Fruit fly (Drosophila melanogaster) whole organism, wandering third instar larva: ENCODE data around the gene MEP-1.

Source experiments
- Dfd ChIP-seq: fragments of >200 bp; optimal IDR thresholded peaks from 2 replicates; lab custom pipeline; 2017; ENCODE audit warnings: missing biosample characterization, missing genetic modification characterization
- Jra ChIP-seq: sonication (Bioruptor generic); optimal IDR thresholded peaks from 2 replicates; lab custom pipeline; 2016; ENCODE audit warnings: missing biosample characterization, missing genetic modification characterization
- Rel ChIP-seq, 2 experiments: fragments of 200-800 bp; sonication (Bioruptor generic) in 1 of 2; optimal IDR thresholded peaks; 2 replicates in 1 of 2; 3 replicates in 1 of 2; lab custom pipeline; 2016 to 2019; ENCODE audit warnings: mild to moderate bottlenecking in 2 of 2, missing biosample characterization in 2 of 2, missing genetic modification characterization in 2 of 2, moderate library complexity in 1 of 2
- Vsx2 ChIP-seq: fragments of 200-300, 225-300 bp; sonication (Bioruptor generic); optimal IDR thresholded peaks from 2 replicates; lab custom pipeline; 2018; ENCODE audit warnings: missing biosample characterization, missing genetic modification characterization; ENCODE audit not compliant: partially characterized antibody
- dl ChIP-seq, 2 experiments: fragments of 175-275, 200-275 bp in 1 of 2; fragments of 200-275 bp in 1 of 2; sonication (Bioruptor generic); optimal IDR thresholded peaks; lab custom pipeline; 2018; ENCODE audit warnings: mild to moderate bottlenecking in 2 of 2, missing biosample characterization in 2 of 2, missing genetic modification characterization in 2 of 2, moderate library complexity in 2 of 2; ENCODE audit not compliant: partially characterized antibody in 2 of 2, insufficient read depth in 1 of 2
- h ChIP-seq: fragments of 200-800 bp; sonication (Bioruptor generic); optimal IDR thresholded peaks from 3 replicates; lab custom pipeline; 2016; ENCODE audit warnings: missing biosample characterization, mild to moderate bottlenecking, missing genetic modification characterization
- lola ChIP-seq: fragments of >200 bp; optimal IDR thresholded peaks from 2 replicates; lab custom pipeline; 2017; ENCODE audit warnings: missing biosample characterization, missing genetic modification characterization
- pan ChIP-seq: fragments of >200 bp; optimal IDR thresholded peaks from 2 replicates; lab custom pipeline; 2017
- tai ChIP-seq: sonication (Bioruptor generic); optimal IDR thresholded peaks from 2 replicates; lab custom pipeline; 2016; ENCODE audit warnings: missing biosample characterization, missing genetic modification characterization
- woc ChIP-seq: sonication (Bioruptor generic); optimal IDR thresholded peaks from 2 replicates; lab custom pipeline; 2016; ENCODE audit warnings: missing biosample characterization, mild to moderate bottlenecking, missing genetic modification characterization

Gene MEP-1

dm6 chr3L:2661322-2661721, 29.8 kb downstream of the MEP-1 start, which contains the start of gene CG33234:
CG33234 (plus strand) TSS chr3L:2661622.
- TF ChIP-seq Dfd (GFP tag; lab: Kevin White, UChicago) (no peak), woc (no peak), lola (no peak), dl (GFP tag; optimal IDR thresholded peaks at IDR 0.05; lab: Kevin White, UChicago; ENCODE audit: insufficient read depth in 1 of 2, partially characterized antibody in 2 of 2) (no peak), Rel (GFP tag; optimal IDR thresholded peaks at IDR 0.05; lab: Kevin White, UChicago) (no peak), Rel (tag; optimal IDR thresholded peaks at IDR 0.05; lab: Kevin White, UChicago) (no peak), Jra (GFP tag; lab: Kevin White, UChicago) (no peak), Vsx2 (GFP tag; lab: Kevin White, UChicago) (no peak), h (no peak), tai (GFP tag; lab: Kevin White, UChicago) (no peak), pan (lab: Kevin White, UChicago) (no peak)
- TF ChIP-seq, all 38 proteins: peak for 0
